Worm (Caenorhabditis elegans): ENCODE measurements around the gene T16G1.18.

ce11 chrV:12928929-12929532 lies 22.1 kb upstream of the T16G1.18 start, which contains the start of gene T16G1.2:
- no peak for TF ChIP-seq nhr-11 (tag; optimal IDR thresholded peaks at IDR 0.05)
- TF ChIP-seq fkh-6 (tag; optimal IDR thresholded peaks at IDR 0.05), result no peak
- no peak for TF ChIP-seq tbx-2 (tag; optimal IDR thresholded peaks at IDR 0.05)
- no peak for TF ChIP-seq sox-4 (tag; optimal IDR thresholded peaks at IDR 0.05)
- TF ChIP-seq unc-3 (GFP tag; conservative IDR thresholded peaks at IDR 0.05), result no peak
- no peak for TF ChIP-seq unc-3 (tag; optimal IDR thresholded peaks at IDR 0.05)
- no peak for TF ChIP-seq ztf-16 (tag; optimal IDR thresholded peaks at IDR 0.05)
- no peak for TF ChIP-seq eyg-1 (tag; optimal IDR thresholded peaks at IDR 0.05)
- TF ChIP-seq pha-2 (tag; optimal IDR thresholded peaks at IDR 0.05), result no peak
- TF ChIP-seq unc-42 (tag; optimal IDR thresholded peaks at IDR 0.05), result no peak
- TF ChIP-seq nfya-1 (tag; optimal IDR thresholded peaks at IDR 0.05), result no peak
- no peak for TF ChIP-seq ceh-31 (tag; optimal IDR thresholded peaks at IDR 0.05)
- no peak for TF ChIP-seq C08G9.2 (tag; optimal IDR thresholded peaks at IDR 0.05)
